Worm (Caenorhabditis elegans) whole organism, young adult: ENCODE data around the gene E02C12.9.

Source experiments
- B0019.2 ChIP-seq: fragments of 200-800 bp; sonication (Bioruptor generic); conservative IDR thresholded peaks from 2 replicates; pipeline ENCODE4 v1.3.6; 2022; ENCODE audit warnings: missing genetic modification reagents, missing genetic modification characterization, missing compliant biosample characterization
- C06A6.2 ChIP-seq: fragments of 200-800 bp; sonication (Bioruptor generic); conservative IDR thresholded peaks from 2 replicates; pipeline ENCODE4 v1.3.6; 2022; ENCODE audit warnings: missing genetic modification characterization, missing compliant biosample characterization
- C17E4.6 ChIP-seq: fragments of 200-800 bp; sonication (Bioruptor generic); IDR thresholded peaks from 2 replicates; pipeline ENCODE4 v1.3.6; 2022; ENCODE audit warnings: missing genetic modification reagents, missing genetic modification characterization, missing compliant biosample characterization
- D2030.7 ChIP-seq: fragments of 200-800 bp; sonication (Bioruptor generic); IDR thresholded peaks from 2 replicates; pipeline ENCODE4 v1.3.6; 2022; ENCODE audit warnings: missing genetic modification reagents, missing genetic modification characterization, missing compliant biosample characterization
- F23B12.7 ChIP-seq: sonication (generic microtip); optimal IDR thresholded peaks from 2 replicates; lab custom pipeline; 2017; ENCODE audit warnings: missing genetic modification characterization, mild to moderate bottlenecking, missing compliant biosample characterization, antibody characterized with exemption, moderate library complexity; ENCODE audit not compliant: insufficient read depth
- F37B4.10 ChIP-seq: fragments of 200-800 bp; sonication (Bioruptor generic); IDR thresholded peaks from 2 replicates; pipeline ENCODE4 v1.3.6; 2022; ENCODE audit warnings: missing genetic modification characterization, missing compliant biosample characterization
- K11D2.4 ChIP-seq: fragments of 200-800 bp; sonication (Bioruptor generic); IDR thresholded peaks from 2 replicates; pipeline ENCODE4 v1.3.6; 2022; ENCODE audit warnings: missing genetic modification reagents, missing genetic modification characterization, missing compliant biosample characterization
- Y56A3A.18 ChIP-seq: fragments of 200-800 bp; sonication (Bioruptor generic); IDR thresholded peaks from 2 replicates; pipeline ENCODE4 v1.3.6; 2022; ENCODE audit warnings: missing genetic modification reagents, missing genetic modification characterization, missing compliant biosample characterization
- Y67H2A.10 ChIP-seq: fragments of 200-800 bp; sonication (Bioruptor generic); conservative IDR thresholded peaks from 2 replicates; pipeline ENCODE4 v1.3.6; 2022; ENCODE audit warnings: missing genetic modification reagents, missing genetic modification characterization, missing compliant biosample characterization
- Y95B8A.8 ChIP-seq: fragments of 200-800 bp; sonication (Bioruptor generic); IDR thresholded peaks from 2 replicates; pipeline ENCODE4 v1.3.6; 2022; ENCODE audit warnings: missing genetic modification reagents, missing genetic modification characterization, missing compliant biosample characterization
- ZK185.1 ChIP-seq: sonication (generic microtip); optimal IDR thresholded peaks from 2 replicates; lab custom pipeline; 2016; ENCODE audit warnings: mild to moderate bottlenecking, missing genetic modification characterization, missing compliant biosample characterization; ENCODE audit not compliant: poor library complexity, severe bottlenecking
- ama-1 ChIP-seq, 3 experiments: fragments of 150-350 bp in 1 of 3; sonication (generic microtip) in 2 of 3; optimal IDR thresholded peaks; 2 replicates each; lab custom pipeline; 2014 to 2018; ENCODE audit warnings: missing biosample characterization in 2 of 3, missing genetic modification characterization in 2 of 3, missing genetic modification reagents in 2 of 3
- atf-7 ChIP-seq: sonication (generic microtip); optimal IDR thresholded peaks from 2 replicates; lab custom pipeline; 2017; ENCODE audit warnings: mild to moderate bottlenecking, missing genetic modification characterization, missing compliant biosample characterization
- athp-1 ChIP-seq: sonication (generic microtip); optimal IDR thresholded peaks from 2 replicates; lab custom pipeline; 2017; ENCODE audit warnings: mild to moderate bottlenecking, missing genetic modification characterization, missing compliant biosample characterization
- attf-3 ChIP-seq: fragments of 200-800 bp; sonication (Bioruptor generic); conservative IDR thresholded peaks from 2 replicates; pipeline ENCODE4 v1.3.6; 2022; ENCODE audit warnings: missing genetic modification reagents, missing genetic modification characterization, missing compliant biosample characterization
- attf-6 ChIP-seq: fragments of 200-800 bp; sonication (Bioruptor generic); IDR thresholded peaks from 2 replicates; pipeline ENCODE4 v1.3.6; 2022; ENCODE audit warnings: missing genetic modification reagents, missing genetic modification characterization, missing compliant biosample characterization
- bed-1 ChIP-seq: fragments of 200-800 bp; sonication (Bioruptor generic); IDR thresholded peaks from 2 replicates; pipeline ENCODE4 v1.3.6; 2022; ENCODE audit warnings: missing genetic modification reagents, missing genetic modification characterization, missing compliant biosample characterization
- ceh-100 ChIP-seq: fragments of 200-800 bp; sonication (Bioruptor generic); IDR thresholded peaks from 2 replicates; pipeline ENCODE4 v1.3.6; 2022; ENCODE audit warnings: missing genetic modification reagents, missing genetic modification characterization, missing compliant biosample characterization
- ceh-58 ChIP-seq: fragments of 200-800 bp; sonication (Bioruptor generic); IDR thresholded peaks from 2 replicates; pipeline ENCODE4 v1.3.6; 2022; ENCODE audit warnings: missing genetic modification characterization, missing compliant biosample characterization
- ceh-91 ChIP-seq: fragments of 200-800 bp; sonication (Bioruptor generic); IDR thresholded peaks from 2 replicates; pipeline ENCODE4 v1.3.6; 2022; ENCODE audit warnings: missing genetic modification reagents, missing genetic modification characterization, missing compliant biosample characterization
- dox-1 ChIP-seq: fragments of 200-800 bp; sonication (Bioruptor generic); IDR thresholded peaks from 2 replicates; pipeline ENCODE4 v1.3.6; 2022; ENCODE audit warnings: missing genetic modification reagents, missing genetic modification characterization, missing compliant biosample characterization
- egrh-3 ChIP-seq: fragments of 200-800 bp; sonication (Bioruptor generic); IDR thresholded peaks from 2 replicates; pipeline ENCODE4 v1.3.6; 2022; ENCODE audit warnings: missing genetic modification reagents, missing genetic modification characterization, missing compliant biosample characterization
- ekl-4 ChIP-seq: fragments of 200-800 bp; sonication (Bioruptor generic); IDR thresholded peaks from 2 replicates; pipeline ENCODE4 v1.3.6; 2022; ENCODE audit warnings: missing genetic modification reagents, missing genetic modification characterization, missing compliant biosample characterization
- hmg-1.2 ChIP-seq: fragments of 200-800 bp; sonication (Bioruptor generic); IDR thresholded peaks from 2 replicates; pipeline ENCODE4 v1.3.6; 2022; ENCODE audit warnings: missing genetic modification reagents, missing genetic modification characterization, missing compliant biosample characterization
- hrde-1 ChIP-seq: sonication (generic microtip); optimal IDR thresholded peaks from 2 replicates; lab custom pipeline; 2016; ENCODE audit warnings: missing genetic modification characterization, mild to moderate bottlenecking, missing compliant biosample characterization, moderate library complexity, missing genotype, missing genetic modification reagents, borderline replicate concordance
- hsf-1 ChIP-seq: fragments of 200-800 bp; sonication (Bioruptor generic); IDR thresholded peaks from 2 replicates; pipeline ENCODE4 v1.3.6; 2022; ENCODE audit warnings: missing genetic modification reagents, missing genetic modification characterization, missing compliant biosample characterization
- lag-1 ChIP-seq: fragments of 200-800 bp; sonication (Bioruptor generic); IDR thresholded peaks from 2 replicates; pipeline ENCODE4 v1.3.6; 2022; ENCODE audit warnings: missing genetic modification reagents, missing genetic modification characterization, missing compliant biosample characterization
- let-526 ChIP-seq: fragments of 200-800 bp; sonication (Bioruptor generic); IDR thresholded peaks from 2 replicates; pipeline ENCODE4 v1.3.6; 2022; ENCODE audit warnings: missing genetic modification reagents, missing genetic modification characterization, missing compliant biosample characterization
- lin-26 ChIP-seq: fragments of 200-800 bp; sonication (Bioruptor generic); IDR thresholded peaks from 2 replicates; pipeline ENCODE4 v1.3.6; 2022; ENCODE audit warnings: missing genetic modification reagents, missing genetic modification characterization, missing compliant biosample characterization
- lir-1 ChIP-seq: fragments of 200-800 bp; sonication (Bioruptor generic); conservative IDR thresholded peaks from 2 replicates; pipeline ENCODE4 v1.3.6; 2022; ENCODE audit warnings: missing genetic modification reagents, missing genetic modification characterization, missing compliant biosample characterization
- lsl-1 ChIP-seq: fragments of 200-800 bp; sonication (Bioruptor generic); optimal IDR thresholded peaks from 2 replicates; lab custom pipeline; 2018; ENCODE audit warnings: mild to moderate bottlenecking, missing genetic modification characterization, moderate library complexity, missing compliant biosample characterization
- madf-3 ChIP-seq: fragments of 200-800 bp; sonication (Bioruptor generic); IDR thresholded peaks from 2 replicates; pipeline ENCODE4 v1.3.6; 2022; ENCODE audit warnings: missing genetic modification reagents, missing genetic modification characterization, missing compliant biosample characterization
- madf-6 ChIP-seq: fragments of 200-800 bp; sonication (Bioruptor generic); IDR thresholded peaks from 2 replicates; pipeline ENCODE4 v1.3.6; 2022; ENCODE audit warnings: missing genetic modification reagents, missing genetic modification characterization, missing compliant biosample characterization
- mcd-1 ChIP-seq: fragments of 200-800 bp; sonication (Bioruptor generic); IDR thresholded peaks from 2 replicates; pipeline ENCODE4 v1.3.6; 2022; ENCODE audit warnings: missing genetic modification reagents, missing genetic modification characterization, missing compliant biosample characterization
- mes-4 ChIP-seq: sonication (generic microtip); optimal IDR thresholded peaks from 2 replicates; lab custom pipeline; 2016; ENCODE audit warnings: missing genotype, missing genetic modification characterization, missing compliant biosample characterization
- nfya-1 ChIP-seq: sonication (generic microtip); optimal IDR thresholded peaks from 2 replicates; lab custom pipeline; 2017; ENCODE audit warnings: antibody characterized with exemption, missing compliant biosample characterization, missing genetic modification characterization, borderline replicate concordance; ENCODE audit not compliant: insufficient read depth
- pbrm-1 ChIP-seq: fragments of 200-800 bp; sonication (Bioruptor generic); IDR thresholded peaks from 2 replicates; pipeline ENCODE4 v1.3.6; 2022; ENCODE audit warnings: missing genetic modification reagents, missing genetic modification characterization, missing compliant biosample characterization
- rcor-1 ChIP-seq: fragments of 200-800 bp; sonication (Bioruptor generic); IDR thresholded peaks from 2 replicates; pipeline ENCODE4 v1.3.6; 2022; ENCODE audit warnings: missing genetic modification reagents, missing genetic modification characterization, missing compliant biosample characterization
- snpc-1.3 ChIP-seq: sonication (generic microtip); optimal IDR thresholded peaks from 2 replicates; lab custom pipeline; 2017; ENCODE audit warnings: missing genetic modification characterization, mild to moderate bottlenecking, missing compliant biosample characterization, antibody characterized with exemption, moderate library complexity, missing genotype, missing genetic modification reagents; ENCODE audit not compliant: insufficient read depth
- snpc-4 ChIP-seq, 5 experiments: fragments of 150-350 bp in 1 of 5; sonication (generic microtip) in 4 of 5; optimal IDR thresholded peaks; 2 replicates each; lab custom pipeline; 2014 to 2018; ENCODE audit warnings: missing genetic modification characterization in 5 of 5, missing biosample characterization in 3 of 5, antibody characterized with exemption in 2 of 5, mild to moderate bottlenecking in 2 of 5, missing compliant biosample characterization in 2 of 5, missing genotype in 2 of 5, moderate library complexity in 2 of 5, missing genetic modification reagents in 1 of 5
- tlf-1 ChIP-seq: fragments of 200-800 bp; sonication (Bioruptor generic); optimal IDR thresholded peaks from 2 replicates; lab custom pipeline; 2018; ENCODE audit warnings: mild to moderate bottlenecking, missing genetic modification characterization, missing compliant biosample characterization
- unc-130 ChIP-seq: sonication (generic microtip); optimal IDR thresholded peaks from 2 replicates; lab custom pipeline; 2016; ENCODE audit warnings: missing genetic modification reagents, missing genetic modification characterization, missing compliant biosample characterization
- xnd-1 ChIP-seq: sonication (generic microtip); optimal IDR thresholded peaks from 2 replicates; lab custom pipeline; 2016; ENCODE audit warnings: missing genotype, missing genetic modification reagents, missing genetic modification characterization, missing compliant biosample characterization
- ztf-6 ChIP-seq: fragments of 200-800 bp; sonication (Bioruptor generic); IDR thresholded peaks from 2 replicates; pipeline ENCODE4 v1.3.6; 2022; ENCODE audit warnings: missing genetic modification reagents, missing genetic modification characterization, missing compliant biosample characterization

Gene E02C12.9

ce11 chrV:9342965-9343628, 32.2 kb downstream of the E02C12.9 start:
- TF ChIP-seq ekl-4 (GFP tag; lab: Robert Waterston, UW) (peak; percentile 77), attf-6 (GFP tag; lab: Robert Waterston, UW) (peak; percentile 33), lin-26 (no peak; the same call in 1 of the 2 replicates), Y95B8A.8 (GFP tag; lab: Robert Waterston, UW) (peak; percentile 82), hsf-1 (GFP tag; lab: Robert Waterston, UW) (peak; percentile 43; the same call in 1 of the 2 replicates), snpc-4 (GFP tag; optimal IDR thresholded peaks at IDR 0.05; lab: Kevin White, UChicago) (no peak), snpc-4 (tag; optimal IDR thresholded peaks at IDR 0.05; lab: Kevin White, UChicago) (no peak), mes-4 (tag; lab: Kevin White, UChicago) (no peak), let-526 (GFP tag; lab: Robert Waterston, UW) (peak; percentile 21; the same call in 1 of the 2 replicates), K11D2.4 (GFP tag; lab: Robert Waterston, UW) (peak; percentile 82), lir-1 (GFP tag; lab: Robert Waterston, UW) (0 out of 2 replicates have a peak, but pooled peaks have one; percentile 27), F23B12.7 (peak; percentile 8), C06A6.2 (GFP tag; lab: Robert Waterston, UW) (peak; percentile 53; the same call in 1 of the 2 replicates), bed-1 (GFP tag; lab: Robert Waterston, UW) (0 out of 2 replicates have a peak, but pooled peaks have one; percentile 8), madf-6 (GFP tag; lab: Robert Waterston, UW) (peak; percentile 59), madf-3 (GFP tag; lab: Robert Waterston, UW) (peak; percentile 90), tlf-1 (GFP tag; lab: Kevin White, UChicago) (peak; percentile 34), ceh-58 (peak; percentile 69; the same call in 1 of the 2 replicates), pbrm-1 (GFP tag; lab: Robert Waterston, UW) (peak; percentile 74), ceh-100 (GFP tag; lab: Robert Waterston, UW) (no peak; the same call in 1 of the 2 replicates), nfya-1 (no peak), hmg-1.2 (GFP tag; lab: Robert Waterston, UW) (peak; percentile 56), F37B4.10 (GFP tag; lab: Robert Waterston, UW) (0 out of 2 replicates have a peak, but pooled peaks have one; percentile 30), attf-3 (GFP tag; lab: Robert Waterston, UW) (0 out of 2 replicates have a peak, but pooled peaks have one; percentile 40), ztf-6 (GFP tag; lab: Robert Waterston, UW) (0 out of 2 replicates have a peak, but pooled peaks have one; percentile 7), B0019.2 (GFP tag; lab: Robert Waterston, UW) (0 out of 2 replicates have a peak, but pooled peaks have one; percentile 11), xnd-1 (tag; lab: Kevin White, UChicago) (no peak), mcd-1 (0 out of 2 replicates have a peak, but pooled peaks have one; percentile 44), lag-1 (GFP tag; lab: Robert Waterston, UW) (no peak), Y67H2A.10 (no peak; the same call in 1 of the 2 replicates), ceh-91 (GFP tag; lab: Robert Waterston, UW) (peak; percentile 60; the same call in 1 of the 2 replicates), D2030.7 (GFP tag; lab: Robert Waterston, UW) (peak; percentile 49; the same call in 1 of the 2 replicates), snpc-1.3 (no peak), dox-1 (GFP tag; lab: Robert Waterston, UW) (peak; percentile 91), lsl-1 (GFP tag; lab: Kevin White, UChicago) (peak; percentile 32), hrde-1 (peak; percentile 44), athp-1 (tag; lab: Kevin White, UChicago) (no peak), ama-1 (optimal IDR thresholded peaks at IDR 0.05; lab: Kevin White, UChicago) (peak; percentile 85), ama-1 (GFP tag; optimal IDR thresholded peaks at IDR 0.05; lab: Kevin White, UChicago) (peak in 1 of 2 experiments; percentile 45), C17E4.6 (GFP tag; lab: Robert Waterston, UW) (peak; percentile 22; the same call in 1 of the 2 replicates), atf-7 (tag; lab: Kevin White, UChicago) (peak; percentile 47), unc-130 (GFP tag; lab: Kevin White, UChicago) (no peak), Y56A3A.18 (GFP tag; lab: Robert Waterston, UW) (peak; percentile 50), ZK185.1 (tag; lab: Kevin White, UChicago) (peak; percentile 51), egrh-3 (GFP tag; lab: Robert Waterston, UW) (peak; percentile 31; the same call in 1 of the 2 replicates), rcor-1 (GFP tag; lab: Robert Waterston, UW) (peak; percentile 62; the same call in 1 of the 2 replicates)
